Worm (Caenorhabditis elegans) whole organism, late embryonic: Measurements from ENCODE around the gene F10E9.3.

ENCODE experiments used
- C08G9.2 ChIP-seq: sonication (generic microtip); optimal IDR thresholded peaks from 2 replicates; lab custom pipeline; 2016; ENCODE audit warnings: mild to moderate bottlenecking, missing genetic modification characterization, moderate library complexity, missing compliant biosample characterization
- F13H6.1 ChIP-seq: sonication (generic microtip); optimal IDR thresholded peaks from 2 replicates; lab custom pipeline; 2016; ENCODE audit warnings: missing genetic modification characterization, missing compliant biosample characterization
- K02D7.2 ChIP-seq: sonication (generic microtip); optimal IDR thresholded peaks from 2 replicates; lab custom pipeline; 2017; ENCODE audit warnings: mild to moderate bottlenecking, missing genetic modification characterization, missing compliant biosample characterization
- K09A11.1 ChIP-seq: sonication (generic microtip); optimal IDR thresholded peaks from 2 replicates; lab custom pipeline; 2017; ENCODE audit warnings: antibody characterized with exemption, mild to moderate bottlenecking, missing genetic modification characterization, missing compliant biosample characterization; ENCODE audit not compliant: insufficient read depth
- T23F11.4 ChIP-seq: fragments of 200-800 bp; sonication (Bioruptor generic); optimal IDR thresholded peaks from 2 replicates; lab custom pipeline; 2018; ENCODE audit warnings: mild to moderate bottlenecking, missing genetic modification characterization, missing compliant biosample characterization
- Y22D7AL.16 ChIP-seq: sonication (generic microtip); optimal IDR thresholded peaks from 2 replicates; lab custom pipeline; 2016; ENCODE audit warnings: missing genetic modification characterization, missing compliant biosample characterization
- ceh-18 ChIP-seq: sonication (generic microtip); optimal IDR thresholded peaks from 2 replicates; lab custom pipeline; 2016; ENCODE audit warnings: missing genetic modification characterization, missing compliant biosample characterization
- ceh-19 ChIP-seq: fragments of 200-800 bp; sonication (Bioruptor generic); optimal IDR thresholded peaks from 2 replicates; lab custom pipeline; 2018; ENCODE audit warnings: mild to moderate bottlenecking, missing genetic modification characterization, missing compliant biosample characterization
- ceh-2 ChIP-seq: sonication (generic microtip); optimal IDR thresholded peaks from 2 replicates; lab custom pipeline; 2016; ENCODE audit warnings: missing genotype, missing genetic modification characterization, missing compliant biosample characterization
- ceh-30 ChIP-seq: fragments of 150-350 bp; optimal IDR thresholded peaks from 2 replicates; lab custom pipeline; 2014; ENCODE audit warnings: missing biosample characterization, missing genetic modification characterization
- ceh-31 ChIP-seq: sonication (generic microtip); optimal IDR thresholded peaks from 2 replicates; lab custom pipeline; 2016; ENCODE audit warnings: missing genetic modification characterization, missing compliant biosample characterization
- ceh-34 ChIP-seq: sonication (generic microtip); optimal IDR thresholded peaks from 2 replicates; lab custom pipeline; 2016; ENCODE audit warnings: mild to moderate bottlenecking, missing genetic modification characterization, missing compliant biosample characterization
- ceh-45 ChIP-seq: fragments of 200-800 bp; sonication (Bioruptor generic); IDR thresholded peaks from 2 replicates; pipeline ENCODE4 v1.3.6; 2022; ENCODE audit warnings: missing genetic modification reagents, missing genetic modification characterization, missing compliant biosample characterization
- ceh-48 ChIP-seq: sonication (generic microtip); optimal IDR thresholded peaks from 2 replicates; lab custom pipeline; 2016; ENCODE audit warnings: missing genetic modification characterization, inconsistent platforms, missing compliant biosample characterization
- ceh-6 ChIP-seq: fragments of 200-800 bp; sonication (Bioruptor generic); optimal IDR thresholded peaks from 2 replicates; lab custom pipeline; 2018; ENCODE audit warnings: mild to moderate bottlenecking, missing genetic modification characterization, missing compliant biosample characterization
- ceh-9 ChIP-seq: sonication (generic microtip); optimal IDR thresholded peaks from 2 replicates; lab custom pipeline; 2016; ENCODE audit warnings: mild to moderate bottlenecking, missing genetic modification characterization, inconsistent platforms, missing compliant biosample characterization
- che-1 ChIP-seq: sonication (generic microtip); optimal IDR thresholded peaks from 2 replicates; lab custom pipeline; 2016; ENCODE audit warnings: mild to moderate bottlenecking, missing genetic modification characterization, missing compliant biosample characterization
- dve-1 ChIP-seq: sonication (generic microtip); optimal IDR thresholded peaks from 2 replicates; lab custom pipeline; 2017; ENCODE audit warnings: antibody characterized with exemption, mild to moderate bottlenecking, missing genetic modification characterization, missing compliant biosample characterization
- eyg-1 ChIP-seq: sonication (generic microtip); optimal IDR thresholded peaks from 2 replicates; lab custom pipeline; 2016; ENCODE audit warnings: missing genotype, missing genetic modification characterization, missing compliant biosample characterization
- fax-1 ChIP-seq: sonication (generic microtip); optimal IDR thresholded peaks from 2 replicates; lab custom pipeline; 2016; ENCODE audit warnings: missing genotype, missing genetic modification characterization, missing compliant biosample characterization
- fkh-10 ChIP-seq: fragments of 150-350 bp; optimal IDR thresholded peaks from 2 replicates; lab custom pipeline; 2014; ENCODE audit warnings: missing biosample characterization, missing genetic modification reagents, missing genetic modification characterization
- fkh-6 ChIP-seq: sonication (generic microtip); optimal IDR thresholded peaks from 2 replicates; lab custom pipeline; 2016; ENCODE audit warnings: missing genetic modification characterization, missing compliant biosample characterization
- gmeb-2 ChIP-seq: sonication (generic microtip); optimal IDR thresholded peaks from 2 replicates; lab custom pipeline; 2016; ENCODE audit warnings: missing genetic modification characterization, inconsistent platforms, missing compliant biosample characterization
- hlh-13 ChIP-seq: fragments of 200-800 bp; sonication (Bioruptor generic); optimal IDR thresholded peaks from 2 replicates; lab custom pipeline; 2018; ENCODE audit warnings: mild to moderate bottlenecking, missing genetic modification characterization, missing compliant biosample characterization
- hlh-30 ChIP-seq: sonication (generic microtip); optimal IDR thresholded peaks from 2 replicates; lab custom pipeline; 2017; ENCODE audit warnings: antibody characterized with exemption, missing genetic modification characterization, missing compliant biosample characterization; ENCODE audit not compliant: insufficient read depth
- hlh-6 ChIP-seq: sonication (generic microtip); optimal IDR thresholded peaks from 2 replicates; lab custom pipeline; 2016; ENCODE audit warnings: missing genotype, missing genetic modification characterization, missing compliant biosample characterization
- lim-6 ChIP-seq: sonication (generic microtip); optimal IDR thresholded peaks from 2 replicates; lab custom pipeline; 2016; ENCODE audit warnings: missing genetic modification characterization, missing compliant biosample characterization
- madf-2 ChIP-seq: sonication (generic microtip); optimal IDR thresholded peaks from 2 replicates; lab custom pipeline; 2017; ENCODE audit warnings: missing genetic modification characterization, missing compliant biosample characterization
- mec-3 ChIP-seq: sonication (generic microtip); optimal IDR thresholded peaks from 2 replicates; lab custom pipeline; 2016; ENCODE audit warnings: borderline replicate concordance, missing genetic modification characterization, missing compliant biosample characterization
- nhr-11 ChIP-seq: fragments of 150-350 bp; optimal IDR thresholded peaks from 2 replicates; lab custom pipeline; 2014; ENCODE audit warnings: missing biosample characterization, missing genetic modification characterization
- nhr-232 ChIP-seq: sonication (generic microtip); optimal IDR thresholded peaks from 2 replicates; lab custom pipeline; 2016; ENCODE audit warnings: missing genetic modification characterization, missing compliant biosample characterization
- npax-4 ChIP-seq: sonication (generic microtip); optimal IDR thresholded peaks from 2 replicates; lab custom pipeline; 2016; ENCODE audit warnings: missing genetic modification characterization, missing compliant biosample characterization
- odd-2 ChIP-seq: sonication (generic microtip); optimal IDR thresholded peaks from 2 replicates; lab custom pipeline; 2017; ENCODE audit warnings: antibody characterized with exemption, mild to moderate bottlenecking, missing genetic modification characterization, missing compliant biosample characterization
- pag-3 ChIP-seq: sonication (generic microtip); optimal IDR thresholded peaks from 2 replicates; lab custom pipeline; 2016; ENCODE audit warnings: missing compliant biosample characterization, missing genetic modification characterization, borderline replicate concordance
- pax-1 ChIP-seq: fragments of 150-350 bp; optimal IDR thresholded peaks from 2 replicates; lab custom pipeline; 2014; ENCODE audit warnings: missing biosample characterization, missing genetic modification characterization
- pha-2 ChIP-seq: sonication (generic microtip); optimal IDR thresholded peaks from 2 replicates; lab custom pipeline; 2017; ENCODE audit warnings: mild to moderate bottlenecking, missing genetic modification characterization, missing compliant biosample characterization
- pros-1 ChIP-seq: fragments of 150-350 bp; optimal IDR thresholded peaks from 2 replicates; lab custom pipeline; 2014; ENCODE audit warnings: missing biosample characterization, missing genetic modification reagents, missing genetic modification characterization
- ref-2 ChIP-seq: sonication (generic microtip); optimal IDR thresholded peaks from 2 replicates; lab custom pipeline; 2016; ENCODE audit warnings: missing genetic modification characterization, missing compliant biosample characterization
- rnt-1 ChIP-seq: sonication (generic microtip); optimal IDR thresholded peaks from 2 replicates; lab custom pipeline; 2016; ENCODE audit warnings: missing genetic modification characterization, missing compliant biosample characterization
- sdc-2 ChIP-seq: sonication (generic microtip); optimal IDR thresholded peaks from 2 replicates; lab custom pipeline; 2016; ENCODE audit warnings: missing genotype, missing genetic modification characterization, missing compliant biosample characterization
- sox-2 ChIP-seq: fragments of 200-800 bp; sonication (Bioruptor generic); IDR thresholded peaks from 2 replicates; pipeline ENCODE4 v1.3.6; 2022; ENCODE audit warnings: missing genetic modification reagents, missing genetic modification characterization, missing compliant biosample characterization
- sox-4 ChIP-seq: sonication (generic microtip); optimal IDR thresholded peaks from 2 replicates; lab custom pipeline; 2017; ENCODE audit warnings: mild to moderate bottlenecking, missing genetic modification characterization, inconsistent platforms, missing compliant biosample characterization
- syd-9 ChIP-seq: sonication (generic microtip); optimal IDR thresholded peaks from 2 replicates; lab custom pipeline; 2016; ENCODE audit warnings: mild to moderate bottlenecking, missing genetic modification characterization, moderate library complexity, missing compliant biosample characterization
- tbx-2 ChIP-seq: sonication (generic microtip); optimal IDR thresholded peaks from 2 replicates; lab custom pipeline; 2016; ENCODE audit warnings: missing genetic modification characterization, missing compliant biosample characterization
- ttx-3 ChIP-seq: sonication (generic microtip); optimal IDR thresholded peaks from 2 replicates; lab custom pipeline; 2016; ENCODE audit warnings: missing genetic modification reagents, missing genetic modification characterization, missing compliant biosample characterization
- unc-3 ChIP-seq, 2 experiments: fragments of 200-800 bp in 1 of 2; sonication (Bioruptor generic) in 1 of 2; sonication (generic microtip) in 1 of 2; conservative IDR thresholded peaks in 1 of 2; optimal IDR thresholded peaks in 1 of 2; 2 replicates each; pipeline versions ENCODE4 v1.3.6 to Lab custom; 2016 to 2022; ENCODE audit warnings: missing compliant biosample characterization in 2 of 2, missing genetic modification characterization in 2 of 2, missing genetic modification reagents in 1 of 2
- unc-42 ChIP-seq: sonication (generic microtip); optimal IDR thresholded peaks from 2 replicates; lab custom pipeline; 2016; ENCODE audit warnings: missing genotype, missing genetic modification characterization, missing compliant biosample characterization
- unc-55 ChIP-seq: sonication (generic microtip); optimal IDR thresholded peaks from 2 replicates; lab custom pipeline; 2017; ENCODE audit warnings: missing biosample characterization, missing genetic modification reagents, missing genetic modification characterization
- unc-86 ChIP-seq: sonication (generic microtip); optimal IDR thresholded peaks from 2 replicates; lab custom pipeline; 2016; ENCODE audit warnings: missing genetic modification characterization, missing compliant biosample characterization
- ztf-16 ChIP-seq: sonication (generic microtip); optimal IDR thresholded peaks from 2 replicates; lab custom pipeline; 2017; ENCODE audit warnings: missing genetic modification characterization, missing compliant biosample characterization

Gene F10E9.3

ce11 chrIII:8356407-8356881 lies 45.6 kb downstream of the F10E9.3 start (continued):
- TF ChIP-seq rnt-1 (tag; lab: Kevin White, UChicago): no peak
- TF ChIP-seq ceh-45 (GFP tag; lab: Robert Waterston, UW): no peak
- peak; percentile 85 for TF ChIP-seq ceh-31
- TF ChIP-seq ceh-19: no peak
- TF ChIP-seq ref-2: peak; percentile 26
- peak; percentile 81 for TF ChIP-seq ceh-18
- peak; percentile 12 for TF ChIP-seq che-1 (tag; lab: Kevin White, UChicago)
- no peak for TF ChIP-seq Y22D7AL.16 (tag; lab: Kevin White, UChicago)
- peak; percentile 55 for TF ChIP-seq unc-42 (tag; lab: Kevin White, UChicago)
- TF ChIP-seq syd-9 (tag; lab: Kevin White, UChicago): peak; percentile 56
- TF ChIP-seq hlh-6: peak; percentile 25
- no peak for TF ChIP-seq nhr-11 (tag; lab: Kevin White, UChicago)
- TF ChIP-seq pha-2 (tag; lab: Kevin White, UChicago): no peak
- no peak for TF ChIP-seq ceh-9 (tag; lab: Kevin White, UChicago)
- no peak for TF ChIP-seq unc-3 (GFP tag; conservative IDR thresholded peaks at IDR 0.05; lab: Robert Waterston, UW)
- TF ChIP-seq unc-3 (tag; optimal IDR thresholded peaks at IDR 0.05; lab: Kevin White, UChicago): no peak
- TF ChIP-seq hlh-13 (GFP tag; lab: Kevin White, UChicago): no peak
- TF ChIP-seq ttx-3: no peak
- TF ChIP-seq fkh-10 (GFP tag; lab: Kevin White, UChicago): no peak
- TF ChIP-seq lim-6 (tag; lab: Kevin White, UChicago): no peak
- TF ChIP-seq ceh-34 (tag; lab: Kevin White, UChicago): peak; percentile 70
- TF ChIP-seq F13H6.1 (tag; lab: Kevin White, UChicago): no peak
- peak; percentile 10 for TF ChIP-seq hlh-30 (tag; lab: Kevin White, UChicago)
- peak; percentile 55 for TF ChIP-seq eyg-1
- no peak for TF ChIP-seq pag-3 (tag; lab: Kevin White, UChicago)
- TF ChIP-seq tbx-2: peak; percentile 60

- TF ChIP-seq hlh-6: no peak
- peak; percentile 13 for TF ChIP-seq K09A11.1
- TF ChIP-seq ceh-18: peak; percentile 35
- no peak for TF ChIP-seq T23F11.4 (GFP tag; lab: Kevin White, UChicago)
- peak; percentile 15 for TF ChIP-seq ceh-30 (tag; lab: Kevin White, UChicago)
- TF ChIP-seq pha-2 (tag; lab: Kevin White, UChicago): no peak
- no peak for TF ChIP-seq odd-2 (tag; lab: Kevin White, UChicago)
- TF ChIP-seq ceh-45 (GFP tag; lab: Robert Waterston, UW): no peak
- TF ChIP-seq fkh-6: no peak
- no peak for TF ChIP-seq mec-3
- peak; percentile 44 for TF ChIP-seq dve-1 (tag; lab: Kevin White, UChicago)
- TF ChIP-seq Y22D7AL.16 (tag; lab: Kevin White, UChicago): no peak
- peak; percentile 52 for TF ChIP-seq unc-55 (GFP tag; lab: Kevin White, UChicago)
- no peak for TF ChIP-seq pag-3 (tag; lab: Kevin White, UChicago)
- peak; percentile 49 for TF ChIP-seq ceh-31
- TF ChIP-seq ceh-34 (tag; lab: Kevin White, UChicago): no peak
- TF ChIP-seq K02D7.2: no peak
- TF ChIP-seq hlh-30 (tag; lab: Kevin White, UChicago): peak; percentile 40
- no peak for TF ChIP-seq tbx-2
- TF ChIP-seq ceh-6 (GFP tag; lab: Kevin White, UChicago): no peak
- TF ChIP-seq fax-1: no peak
- no peak for TF ChIP-seq madf-2
- no peak for TF ChIP-seq pros-1 (tag; lab: Kevin White, UChicago)
- no peak for TF ChIP-seq ceh-48 (tag; lab: Kevin White, UChicago)
- no peak for TF ChIP-seq gmeb-2 (tag; lab: Kevin White, UChicago)
- TF ChIP-seq npax-4 (tag; lab: Kevin White, UChicago): no peak
- no peak for TF ChIP-seq ztf-16 (tag; lab: Kevin White, UChicago)
- no peak for TF ChIP-seq ttx-3
- no peak for TF ChIP-seq unc-86 (tag; lab: Kevin White, UChicago)
- no peak for TF ChIP-seq sox-2 (GFP tag; lab: Robert Waterston, UW)
- TF ChIP-seq ceh-2: no peak
- no peak for TF ChIP-seq sox-4 (tag; lab: Kevin White, UChicago)
- no peak for TF ChIP-seq C08G9.2
- TF ChIP-seq pax-1: peak; percentile 47
- TF ChIP-seq nhr-232: no peak
- no peak for TF ChIP-seq sdc-2 (tag; lab: Kevin White, UChicago)
These were observed 47.4 kb downstream of the F10E9.3 start, which contains the start of the genes R05D3.8 and rfp-1 for ce11 chrIII:8358213-8358672. TSS of gene R05D3.8 (minus strand) at chrIII:8358327. TSS of gene rfp-1 (plus strand) at chrIII:8358622.
